Worm (Caenorhabditis elegans) whole organism, early embryonic: ENCODE results near the gene ptp-4A2.

Experiments used
- B0310.2 ChIP-seq: sonication (generic microtip); optimal IDR thresholded peaks from 2 replicates; lab custom pipeline; 2016; ENCODE audit warnings: mild to moderate bottlenecking, missing genetic modification characterization, missing compliant biosample characterization
- ama-1 ChIP-seq: fragments of 150-350 bp; optimal IDR thresholded peaks from 2 replicates; lab custom pipeline; 2014

DNA sequence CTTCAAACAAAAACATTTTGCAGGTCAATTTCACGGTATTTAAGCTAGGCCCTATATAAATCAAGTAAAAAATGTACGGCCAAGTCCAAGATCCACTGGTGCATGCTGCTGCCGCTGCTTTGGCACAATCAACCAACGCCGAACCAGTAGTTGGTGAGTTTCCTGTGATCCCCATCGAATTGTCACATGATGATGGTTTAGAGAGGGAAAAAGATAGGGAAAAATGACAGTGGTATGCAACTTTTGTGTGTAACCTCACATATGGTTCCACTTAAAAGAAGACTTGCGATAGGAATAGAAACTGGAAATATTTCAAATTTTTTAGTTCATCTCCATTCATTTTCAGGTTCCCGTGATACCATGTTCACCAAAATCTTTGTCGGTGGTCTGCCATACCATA is 38.5 kb downstream of the ptp-4A2 start, which contains the start of gene sup-12:
- TF ChIP-seq ama-1 (lab: Kevin White, UChicago) (no peak), B0310.2 (tag; lab: Kevin White, UChicago) (no peak)
